Worm (Caenorhabditis elegans): ENCODE data around the gene cdk-11.1.

ce11 chrII:7707383-7707782 lies 8.3 kb downstream of the cdk-11.1 start, which contains the start of gene luc-7L:
- TF ChIP-seq jun-1 (tag; optimal IDR thresholded peaks at IDR 0.05) (no peak), Y105C5A.15 (GFP tag; IDR thresholded peaks at IDR 0.05) (no peak), F49E8.2 (tag; optimal IDR thresholded peaks at IDR 0.05; ENCODE audit: borderline replicate concordance) (no peak), nhr-237 (tag; optimal IDR thresholded peaks at IDR 0.05) (no peak), daf-8 (GFP tag; IDR thresholded peaks at IDR 0.05) (no peak), mep-1 (tag; optimal IDR thresholded peaks at IDR 0.05) (no peak), ama-1 (optimal IDR thresholded peaks at IDR 0.05) (no peak), zip-11 (GFP tag; IDR thresholded peaks at IDR 0.05) (no peak), mdl-1 (tag; optimal IDR thresholded peaks at IDR 0.05) (no peak), mdt-29 (GFP tag; IDR thresholded peaks at IDR 0.05) (no peak), lim-7 (GFP tag; IDR thresholded peaks at IDR 0.05) (no peak), lin-13 (GFP tag; optimal IDR thresholded peaks at IDR 0.05) (no peak), aly-2 (tag; optimal IDR thresholded peaks at IDR 0.05) (no peak), gei-8 (GFP tag; optimal IDR thresholded peaks at IDR 0.05) (no peak)
